Worm (Caenorhabditis elegans) whole organism, L4 larva: Measurements from ENCODE around the gene sulp-5.

Source experiments
- T20F7.1 ChIP-seq: fragments of 200-800 bp; sonication (Bioruptor generic); optimal IDR thresholded peaks from 2 replicates; lab custom pipeline; 2018; ENCODE audit warnings: mild to moderate bottlenecking, missing genetic modification characterization, missing compliant biosample characterization
- Y75B8A.6 ChIP-seq: fragments of 200-800 bp; sonication (Bioruptor generic); IDR thresholded peaks from 2 replicates; pipeline ENCODE4 v1.3.6; 2022; ENCODE audit warnings: missing genetic modification reagents, missing genetic modification characterization, missing compliant biosample characterization
- ZK337.2 ChIP-seq: fragments of 200-800 bp; sonication (Bioruptor generic); IDR thresholded peaks from 2 replicates; pipeline ENCODE4 v1.3.6; 2022; ENCODE audit warnings: missing genetic modification reagents, missing genetic modification characterization, missing compliant biosample characterization
- ZK546.5 ChIP-seq, 2 experiments: sonication (generic microtip); optimal IDR thresholded peaks; 2 replicates each; lab custom pipeline; 2017; ENCODE audit warnings: missing biosample characterization in 2 of 2, missing genetic modification characterization in 2 of 2
- aha-1 ChIP-seq: fragments of 150-350 bp; peaks from one replicate; lab custom pipeline; 2014; ENCODE audit warnings: missing biosample characterization, missing genetic modification characterization
- ceh-20 ChIP-seq: fragments of 200-800 bp; sonication (Bioruptor generic); IDR thresholded peaks from 2 replicates; pipeline ENCODE4 v1.3.6; 2022; ENCODE audit warnings: missing genetic modification reagents, missing genetic modification characterization, missing compliant biosample characterization
- ceh-62 ChIP-seq: sonication (generic microtip); optimal IDR thresholded peaks from 2 replicates; lab custom pipeline; 2017; ENCODE audit warnings: missing biosample characterization, missing genetic modification characterization
- daf-16 ChIP-seq, 3 experiments: sonication (generic microtip); optimal IDR thresholded peaks; 2 replicates each; lab custom pipeline; 2016 to 2017; ENCODE audit warnings: missing genetic modification characterization in 3 of 3, missing genetic modification reagents in 3 of 3, mild to moderate bottlenecking in 2 of 3, missing compliant biosample characterization in 2 of 3, missing biosample characterization in 1 of 3, moderate library complexity in 1 of 3
- dmd-6 ChIP-seq: fragments of 200-800 bp; sonication (Bioruptor generic); IDR thresholded peaks from 2 replicates; pipeline ENCODE4 v1.3.6; 2022; ENCODE audit warnings: missing genetic modification reagents, missing genetic modification characterization, missing compliant biosample characterization
- dmd-9 ChIP-seq: fragments of 200-800 bp; sonication (Bioruptor generic); IDR thresholded peaks from 2 replicates; pipeline ENCODE4 v1.3.6; 2022; ENCODE audit warnings: missing genetic modification reagents, missing genetic modification characterization, missing compliant biosample characterization
- dve-1 ChIP-seq: sonication (generic microtip); optimal IDR thresholded peaks from 2 replicates; lab custom pipeline; 2017; ENCODE audit warnings: antibody characterized with exemption, mild to moderate bottlenecking, missing genetic modification characterization, missing compliant biosample characterization; ENCODE audit not compliant: insufficient read depth
- egl-27 ChIP-seq: sonication (generic microtip); optimal IDR thresholded peaks from 3 replicates; lab custom pipeline; 2017; ENCODE audit warnings: missing biosample characterization, missing genetic modification reagents, missing genetic modification characterization
- gei-8 ChIP-seq: fragments of 200-800 bp; sonication (Bioruptor generic); optimal IDR thresholded peaks from 2 replicates; lab custom pipeline; 2018; ENCODE audit warnings: mild to moderate bottlenecking, missing genetic modification characterization, missing compliant biosample characterization
- hif-1 ChIP-seq, 2 experiments: sonication (generic microtip); optimal IDR thresholded peaks; 2 replicates each; lab custom pipeline; 2016 to 2017; ENCODE audit warnings: missing compliant biosample characterization in 2 of 2, missing genetic modification characterization in 2 of 2, missing genetic modification reagents in 2 of 2, missing genotype in 2 of 2, mild to moderate bottlenecking in 1 of 2
- hlh-11 ChIP-seq: fragments of 200-800 bp; sonication (Bioruptor generic); optimal IDR thresholded peaks from 2 replicates; lab custom pipeline; 2018; ENCODE audit warnings: mild to moderate bottlenecking, missing genetic modification characterization, missing compliant biosample characterization
- hlh-30 ChIP-seq: sonication (generic microtip); optimal IDR thresholded peaks from 2 replicates; lab custom pipeline; 2017; ENCODE audit warnings: antibody characterized with exemption, mild to moderate bottlenecking, missing genetic modification characterization, missing compliant biosample characterization; ENCODE audit not compliant: insufficient read depth
- hmg-1.1 ChIP-seq: fragments of 200-800 bp; sonication (Bioruptor generic); IDR thresholded peaks from 2 replicates; pipeline ENCODE4 v1.3.6; 2022; ENCODE audit warnings: missing genetic modification reagents, missing genetic modification characterization, missing compliant biosample characterization
- jun-1 ChIP-seq: fragments of 150-350 bp; optimal IDR thresholded peaks from 2 replicates; lab custom pipeline; 2014; ENCODE audit warnings: missing biosample characterization, missing genetic modification reagents, missing genetic modification characterization
- lin-1 ChIP-seq: fragments of 200-800 bp; sonication (Bioruptor generic); IDR thresholded peaks from 2 replicates; pipeline ENCODE4 v1.3.6; 2022; ENCODE audit warnings: missing genetic modification reagents, missing genetic modification characterization, missing compliant biosample characterization
- lir-3 ChIP-seq: sonication (generic microtip); optimal IDR thresholded peaks from 2 replicates; lab custom pipeline; 2016; ENCODE audit warnings: mild to moderate bottlenecking, missing genetic modification characterization, missing compliant biosample characterization
- lsy-2 ChIP-seq, 2 experiments: fragments of 150-350 bp in 1 of 2; sonication (generic microtip) in 1 of 2; optimal IDR thresholded peaks; 2 replicates each; lab custom pipeline; 2014 to 2017; ENCODE audit warnings: missing biosample characterization in 2 of 2, missing genetic modification characterization in 2 of 2
- mdl-1 ChIP-seq, 2 experiments: fragments of 150-350 bp in 1 of 2; sonication (generic microtip) in 1 of 2; optimal IDR thresholded peaks; 2 replicates each; lab custom pipeline; 2014 to 2017; ENCODE audit warnings: missing biosample characterization in 2 of 2, missing genetic modification characterization in 2 of 2
- mdt-29 ChIP-seq: fragments of 200-800 bp; sonication (Bioruptor generic); IDR thresholded peaks from 2 replicates; pipeline ENCODE4 v1.3.6; 2022; ENCODE audit warnings: missing genetic modification reagents, missing genetic modification characterization, missing compliant biosample characterization
- mep-1 ChIP-seq: fragments of 150-350 bp; sonication (generic microtip); optimal IDR thresholded peaks from 3 replicates; lab custom pipeline; 2014; ENCODE audit warnings: missing biosample characterization, missing genetic modification characterization
- mes-2 ChIP-seq: sonication (generic microtip); optimal IDR thresholded peaks from 2 replicates; lab custom pipeline; 2016; ENCODE audit warnings: missing genotype, mild to moderate bottlenecking, missing genetic modification characterization, missing compliant biosample characterization; ENCODE audit not compliant: poor library complexity, severe bottlenecking
- mxl-3 ChIP-seq: fragments of 200-800 bp; sonication (Bioruptor generic); optimal IDR thresholded peaks from 2 replicates; lab custom pipeline; 2018; ENCODE audit warnings: mild to moderate bottlenecking, missing genetic modification characterization, missing compliant biosample characterization
- nhr-10 ChIP-seq: fragments of 150-350 bp; optimal IDR thresholded peaks from 2 replicates; lab custom pipeline; 2014; ENCODE audit warnings: missing biosample characterization, missing genetic modification characterization
- nhr-102 ChIP-seq: sonication (generic microtip); optimal IDR thresholded peaks from 2 replicates; lab custom pipeline; 2016; ENCODE audit warnings: mild to moderate bottlenecking, missing genetic modification characterization, moderate library complexity, missing compliant biosample characterization
- nhr-11 ChIP-seq: fragments of 150-350 bp; optimal IDR thresholded peaks from 2 replicates; lab custom pipeline; 2014; ENCODE audit warnings: missing biosample characterization, missing genetic modification characterization
- nhr-237 ChIP-seq: sonication (generic microtip); optimal IDR thresholded peaks from 2 replicates; lab custom pipeline; 2017; ENCODE audit warnings: missing biosample characterization, missing genetic modification characterization
- nhr-28 ChIP-seq: fragments of 150-350 bp; optimal IDR thresholded peaks from 2 replicates; lab custom pipeline; 2014; ENCODE audit warnings: missing biosample characterization, missing genetic modification characterization
- nhr-41 ChIP-seq: fragments of 200-800 bp; sonication (Bioruptor generic); IDR thresholded peaks from 2 replicates; pipeline ENCODE4 v1.3.6; 2022; ENCODE audit warnings: missing genetic modification reagents, missing genetic modification characterization, missing compliant biosample characterization
- nhr-48 ChIP-seq: sonication (generic microtip); optimal IDR thresholded peaks from 2 replicates; lab custom pipeline; 2016; ENCODE audit warnings: mild to moderate bottlenecking, missing genetic modification characterization, missing compliant biosample characterization
- nhr-76 ChIP-seq: fragments of 150-350 bp; optimal IDR thresholded peaks from 2 replicates; lab custom pipeline; 2014; ENCODE audit warnings: missing biosample characterization, missing genetic modification characterization
- nhr-77 ChIP-seq: fragments of 150-350 bp; optimal IDR thresholded peaks from 2 replicates; lab custom pipeline; 2014; ENCODE audit warnings: missing biosample characterization, missing genetic modification characterization
- pha-4 ChIP-seq, 2 experiments: fragments of 150-350 bp in 1 of 2; fragments of 200-800 bp in 1 of 2; sonication (Bioruptor generic) in 1 of 2; IDR thresholded peaks in 1 of 2; optimal IDR thresholded peaks in 1 of 2; 2 replicates each; pipeline versions ENCODE4 v1.3.6 to Lab custom; 2014 to 2022; ENCODE audit warnings: missing genetic modification characterization in 2 of 2, missing genetic modification reagents in 2 of 2, missing biosample characterization in 1 of 2, missing compliant biosample characterization in 1 of 2
- pqm-1 ChIP-seq: sonication (generic microtip); optimal IDR thresholded peaks from 2 replicates; lab custom pipeline; 2017; ENCODE audit warnings: missing biosample characterization, missing genetic modification characterization
- snpc-1.2 ChIP-seq: fragments of 200-800 bp; sonication (Bioruptor generic); IDR thresholded peaks from 2 replicates; pipeline ENCODE4 v1.3.6; 2022; ENCODE audit warnings: missing genetic modification reagents, missing genetic modification characterization, missing compliant biosample characterization
- spr-3 ChIP-seq: fragments of 200-800 bp; sonication (Bioruptor generic); optimal IDR thresholded peaks from 2 replicates; lab custom pipeline; 2018; ENCODE audit warnings: mild to moderate bottlenecking, missing genetic modification characterization, missing compliant biosample characterization
- tra-1 ChIP-seq: fragments of 200-800 bp; sonication (Bioruptor generic); IDR thresholded peaks from 2 replicates; pipeline ENCODE4 v1.3.6; 2022; ENCODE audit warnings: missing genetic modification reagents, missing genetic modification characterization, missing compliant biosample characterization
- unc-39 ChIP-seq: sonication (generic microtip); optimal IDR thresholded peaks from 2 replicates; lab custom pipeline; 2017; ENCODE audit warnings: missing biosample characterization, missing genetic modification characterization
- unc-62 ChIP-seq, 3 experiments: fragments of 150-350 bp in 1 of 3; sonication (generic microtip); optimal IDR thresholded peaks in 2 of 3; peaks in 1 of 3; 1 replicate in 1 of 3; 2 replicates in 2 of 3; lab custom pipeline; 2014 to 2017; ENCODE audit warnings: missing biosample characterization in 3 of 3, missing genetic modification characterization in 3 of 3, missing genetic modification reagents in 3 of 3, missing genotype in 1 of 3
- zfp-3 ChIP-seq: fragments of 200-800 bp; sonication (Bioruptor generic); conservative IDR thresholded peaks from 2 replicates; pipeline ENCODE4 v1.3.6; 2022; ENCODE audit warnings: missing genetic modification reagents, missing genetic modification characterization, missing compliant biosample characterization
- zip-2 ChIP-seq: fragments of 150-350 bp; optimal IDR thresholded peaks from 2 replicates; lab custom pipeline; 2014; ENCODE audit warnings: missing biosample characterization, missing genetic modification characterization

The sulp-5 gene

ce11 chrV:11885087-11885486, 5.3 kb downstream of the sulp-5 start:
- TF ChIP-seq jun-1 (tag; lab: Kevin White, UChicago) (no peak), mdt-29 (GFP tag; lab: Robert Waterston, UW) (no peak), gei-8 (GFP tag; lab: Kevin White, UChicago) (no peak), mdl-1 (tag; optimal IDR thresholded peaks at IDR 0.05; lab: Kevin White, UChicago) (peak in 1 of 2 experiments; percentile 56), ceh-20 (no peak), nhr-77 (peak; percentile 80), hlh-30 (peak; percentile 18), nhr-28 (peak; percentile 84), spr-3 (no peak), nhr-10 (tag; lab: Kevin White, UChicago) (no peak), hlh-11 (tag; lab: Kevin White, UChicago) (no peak), mep-1 (peak; percentile 28), pqm-1 (tag; lab: Kevin White, UChicago) (peak; percentile 29), dve-1 (peak; percentile 77), lir-3 (tag; lab: Kevin White, UChicago) (no peak), dmd-9 (no peak), dmd-6 (GFP tag; lab: Robert Waterston, UW) (peak; percentile 83), daf-16 (GFP tag; optimal IDR thresholded peaks at IDR 0.05; lab: Kevin White, UChicago) (no peak), daf-16 (tag; optimal IDR thresholded peaks at IDR 0.05; lab: Kevin White, UChicago) (peak; percentile 82), unc-39 (tag; lab: Kevin White, UChicago) (no peak), nhr-237 (tag; lab: Kevin White, UChicago) (no peak)
- TF ChIP-seq, all 104 proteins: peak for 9

ce11 chrV:11885939-11886338, 6.1 kb downstream of the sulp-5 start:
- peak; percentile 50 for TF ChIP-seq T20F7.1 (GFP tag; lab: Kevin White, UChicago)
- TF ChIP-seq aha-1 (tag; lab: Kevin White, UChicago), result peak; percentile 19
- peak; percentile 6 for TF ChIP-seq nhr-76 (tag; lab: Kevin White, UChicago)
- TF ChIP-seq hlh-11 (tag; lab: Kevin White, UChicago), result peak; percentile 92
- TF ChIP-seq pqm-1 (tag; lab: Kevin White, UChicago), result peak; percentile 61
- no peak for TF ChIP-seq ceh-62 (tag; lab: Kevin White, UChicago)
- no peak for TF ChIP-seq Y75B8A.6 (GFP tag; lab: Robert Waterston, UW)
- TF ChIP-seq dmd-6 (GFP tag; lab: Robert Waterston, UW), result peak; percentile 88
- peak in 1 of 2 experiments; percentile 40 for TF ChIP-seq hif-1 (tag; optimal IDR thresholded peaks at IDR 0.05; lab: Kevin White, UChicago)
- peak; percentile 32 for TF ChIP-seq mes-2 (tag; lab: Kevin White, UChicago)
- TF ChIP-seq spr-3, result no peak
- peak in 1 of 2 experiments; percentile 78 for TF ChIP-seq daf-16 (GFP tag; optimal IDR thresholded peaks at IDR 0.05; lab: Kevin White, UChicago)
- TF ChIP-seq daf-16 (tag; optimal IDR thresholded peaks at IDR 0.05; lab: Kevin White, UChicago), result peak; percentile 97
- peak; percentile 42 for TF ChIP-seq nhr-102 (tag; lab: Kevin White, UChicago)
- TF ChIP-seq zfp-3, result 0 out of 2 replicates have a peak, but pooled peaks have one; percentile 23
- TF ChIP-seq dve-1, result peak; percentile 98
- peak in 1 of 2 experiments; percentile 94 for TF ChIP-seq unc-62 (GFP tag; optimal IDR thresholded peaks at IDR 0.05 in 1 of 2; lab: Kevin White, UChicago)
- no peak for TF ChIP-seq unc-62 (tag; optimal IDR thresholded peaks at IDR 0.05; lab: Kevin White, UChicago)
- peak in 1 of 2 experiments; percentile 93 for TF ChIP-seq mdl-1 (tag; optimal IDR thresholded peaks at IDR 0.05; lab: Kevin White, UChicago)
- TF ChIP-seq gei-8 (GFP tag; lab: Kevin White, UChicago), result no peak
- peak; percentile 85 for TF ChIP-seq nhr-28
- TF ChIP-seq lsy-2 (tag; optimal IDR thresholded peaks at IDR 0.05; lab: Kevin White, UChicago), result peak; percentile 44 to 66
- TF ChIP-seq nhr-11 (tag; lab: Kevin White, UChicago), result peak; percentile 46
- no peak for TF ChIP-seq nhr-41 (GFP tag; lab: Robert Waterston, UW)
- no peak for TF ChIP-seq hmg-1.1
- no peak for TF ChIP-seq zip-2 (tag; lab: Kevin White, UChicago)
- peak; percentile 81 for TF ChIP-seq mxl-3 (GFP tag; lab: Kevin White, UChicago)
- no peak for TF ChIP-seq ZK337.2 (GFP tag; lab: Robert Waterston, UW)
- no peak for TF ChIP-seq snpc-1.2 (GFP tag; lab: Robert Waterston, UW)
- TF ChIP-seq mep-1, result peak; percentile 25
- TF ChIP-seq lin-1 (GFP tag; lab: Robert Waterston, UW), result peak; percentile 67; the same call in 1 of the 2 replicates
- TF ChIP-seq nhr-77, result peak; percentile 81
- TF ChIP-seq egl-27 (tag; lab: Kevin White, UChicago), result no peak
- peak; percentile 91 for TF ChIP-seq hlh-30
- TF ChIP-seq nhr-48 (tag; lab: Kevin White, UChicago), result peak; percentile 62
- 0 out of 2 replicates have a peak, but pooled peaks have one; percentile 28 for TF ChIP-seq tra-1
- peak; percentile 75; the same call in 1 of the 2 replicates for TF ChIP-seq mdt-29 (GFP tag; lab: Robert Waterston, UW)
- no peak for TF ChIP-seq pha-4 (GFP tag; IDR thresholded peaks at IDR 0.05; lab: Robert Waterston, UW)
- TF ChIP-seq pha-4 (tag; optimal IDR thresholded peaks at IDR 0.05; lab: Kevin White, UChicago), result peak; percentile 2
- no peak for TF ChIP-seq dmd-9
- TF ChIP-seq nhr-10 (tag; lab: Kevin White, UChicago), result peak; percentile 73
- no peak for TF ChIP-seq ZK546.5 (tag; optimal IDR thresholded peaks at IDR 0.05; lab: Kevin White, UChicago)
- TF ChIP-seq, all 104 proteins: peak for 27
